Worm (Caenorhabditis elegans) whole organism, L3 larva: ENCODE results near the gene H05C05.4.

ENCODE experiments used
- ZK546.5 ChIP-seq: sonication (generic microtip); optimal IDR thresholded peaks from 2 replicates; lab custom pipeline; 2017; ENCODE audit warnings: missing biosample characterization, missing genetic modification characterization
- ama-1 ChIP-seq: fragments of 150-350 bp; optimal IDR thresholded peaks from 2 replicates; lab custom pipeline; 2018
- ceh-16 ChIP-seq: sonication (generic microtip); optimal IDR thresholded peaks from 2 replicates; lab custom pipeline; 2017; ENCODE audit warnings: missing biosample characterization, missing genetic modification characterization
- ceh-82 ChIP-seq: fragments of 150-350 bp; optimal IDR thresholded peaks from 2 replicates; lab custom pipeline; 2014; ENCODE audit warnings: missing biosample characterization, missing genetic modification characterization
- daf-12 ChIP-seq: fragments of 150-350 bp; optimal IDR thresholded peaks from 2 replicates; lab custom pipeline; 2014; ENCODE audit warnings: missing biosample characterization, missing genetic modification reagents, missing genetic modification characterization
- eor-1 ChIP-seq, 2 experiments: fragments of 150-350 bp; optimal IDR thresholded peaks; 2 replicates each; lab custom pipeline; 2014 to 2018; ENCODE audit warnings: missing biosample characterization in 2 of 2, missing genetic modification characterization in 2 of 2
- fkh-10 ChIP-seq: sonication (generic microtip); optimal IDR thresholded peaks from 2 replicates; lab custom pipeline; 2017; ENCODE audit warnings: missing biosample characterization, missing genetic modification reagents, missing genetic modification characterization
- fkh-2 ChIP-seq: fragments of 150-350 bp; optimal IDR thresholded peaks from 2 replicates; lab custom pipeline; 2014; ENCODE audit warnings: missing biosample characterization, missing genetic modification reagents, missing genetic modification characterization
- hmg-11 ChIP-seq: sonication (generic microtip); optimal IDR thresholded peaks from 2 replicates; lab custom pipeline; 2016; ENCODE audit warnings: missing genetic modification characterization, missing compliant biosample characterization
- jun-1 ChIP-seq: fragments of 150-350 bp; optimal IDR thresholded peaks from 2 replicates; lab custom pipeline; 2014; ENCODE audit warnings: missing biosample characterization, missing genetic modification reagents, missing genetic modification characterization
- lin-15B ChIP-seq: fragments of 150-350 bp; optimal IDR thresholded peaks from 2 replicates; lab custom pipeline; 2014; ENCODE audit warnings: missing biosample characterization, missing genetic modification characterization
- lin-39 ChIP-seq: fragments of 150-350 bp; optimal IDR thresholded peaks from 2 replicates; lab custom pipeline; 2018; ENCODE audit warnings: missing biosample characterization, missing genetic modification reagents, missing genetic modification characterization
- lsy-12 ChIP-seq: sonication (generic microtip); optimal IDR thresholded peaks from 2 replicates; lab custom pipeline; 2016; ENCODE audit warnings: mild to moderate bottlenecking, missing genetic modification characterization, missing compliant biosample characterization
- mdl-1 ChIP-seq: fragments of 150-350 bp; optimal IDR thresholded peaks from 2 replicates; lab custom pipeline; 2014; ENCODE audit warnings: missing biosample characterization, missing genetic modification characterization
- nfya-1 ChIP-seq: sonication (generic microtip); optimal IDR thresholded peaks from 2 replicates; lab custom pipeline; 2017; ENCODE audit warnings: missing genetic modification characterization, mild to moderate bottlenecking, missing compliant biosample characterization, antibody characterized with exemption, moderate library complexity; ENCODE audit not compliant: insufficient read depth
- nhr-11 ChIP-seq: fragments of 150-350 bp; optimal IDR thresholded peaks from 2 replicates; lab custom pipeline; 2014; ENCODE audit warnings: missing biosample characterization, missing genetic modification characterization
- nhr-12 ChIP-seq: fragments of 150-350 bp; optimal IDR thresholded peaks from 2 replicates; lab custom pipeline; 2014; ENCODE audit warnings: missing biosample characterization, missing genetic modification characterization
- nhr-23 ChIP-seq: fragments of 150-350 bp; optimal IDR thresholded peaks from 2 replicates; lab custom pipeline; 2014; ENCODE audit warnings: missing biosample characterization, missing genetic modification reagents, missing genetic modification characterization
- nhr-25 ChIP-seq: sonication (generic microtip); optimal IDR thresholded peaks from 2 replicates; lab custom pipeline; 2017; ENCODE audit warnings: missing biosample characterization, missing genetic modification characterization
- nhr-28 ChIP-seq: fragments of 150-350 bp; optimal IDR thresholded peaks from 2 replicates; lab custom pipeline; 2014; ENCODE audit warnings: missing biosample characterization, missing genetic modification characterization
- nhr-76 ChIP-seq: fragments of 150-350 bp; sonication (generic microtip); optimal IDR thresholded peaks from 5 replicates; lab custom pipeline; 2014; ENCODE audit warnings: missing biosample characterization, missing genetic modification characterization
- skn-1 ChIP-seq: fragments of 150-350 bp; optimal IDR thresholded peaks from 2 replicates; lab custom pipeline; 2014; ENCODE audit warnings: missing biosample characterization, missing genetic modification characterization
- zag-1 ChIP-seq: fragments of 150-350 bp; optimal IDR thresholded peaks from 2 replicates; lab custom pipeline; 2014; ENCODE audit warnings: missing biosample characterization, missing genetic modification characterization
- ztf-4 ChIP-seq: fragments of 150-350 bp; optimal IDR thresholded peaks from 2 replicates; lab custom pipeline; 2014; ENCODE audit warnings: missing biosample characterization, missing genetic modification characterization

The H05C05.4 gene

DNA sequence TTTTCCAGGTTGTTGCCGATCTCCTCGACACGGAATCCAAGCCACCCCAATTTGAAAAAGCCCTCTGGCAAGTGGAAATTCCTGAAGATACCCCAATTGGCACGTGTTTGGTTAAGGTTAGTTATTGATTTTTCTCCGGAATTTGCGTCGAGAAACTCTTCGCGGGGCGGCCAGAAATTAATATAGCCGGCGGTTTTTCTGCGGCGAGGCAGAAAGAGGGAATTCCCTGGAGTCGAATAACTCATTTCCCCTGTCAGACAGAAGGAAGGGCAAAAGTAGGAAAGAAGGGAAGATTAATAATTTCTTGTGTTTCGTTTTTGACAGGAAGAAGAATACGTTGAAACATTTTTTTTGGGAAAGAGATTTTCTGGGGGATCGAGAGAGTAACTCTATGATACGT lies 27.3 kb downstream of the H05C05.4 start:
- TF ChIP-seq daf-12 (tag; lab: Kevin White, UChicago) = no peak
- TF ChIP-seq ZK546.5 (tag; lab: Kevin White, UChicago) = no peak
- no peak for TF ChIP-seq lin-15B (tag; lab: Kevin White, UChicago)
- no peak for TF ChIP-seq fkh-2 (tag; lab: Kevin White, UChicago)
- TF ChIP-seq eor-1 (tag; optimal IDR thresholded peaks at IDR 0.05; lab: Kevin White, UChicago) = no peak
- TF ChIP-seq, all 47 proteins: peak for 0

DNA sequence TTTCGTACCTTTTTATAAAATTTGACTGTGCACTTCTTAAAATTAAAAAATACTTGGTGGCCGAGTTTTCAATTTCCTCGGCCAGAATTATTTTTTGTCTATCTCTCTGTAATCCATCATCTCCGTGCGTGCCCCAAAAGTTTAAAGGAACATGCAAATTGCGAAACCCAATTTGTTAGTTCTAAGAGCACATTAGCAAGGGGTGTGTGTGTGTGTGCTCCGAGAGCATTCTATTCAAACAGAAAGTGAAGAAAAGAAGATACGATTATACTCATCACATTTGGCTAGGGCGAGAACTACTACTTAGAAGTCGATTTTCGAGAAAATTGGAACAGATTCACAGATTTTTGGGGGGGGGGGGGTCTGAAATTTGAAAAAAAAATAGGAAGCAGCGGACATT lies 32.0 kb downstream of the H05C05.4 start:
- TF ChIP-seq nfya-1 (tag; lab: Kevin White, UChicago) (peak; percentile 29), fkh-10 (GFP tag; lab: Kevin White, UChicago) (peak; percentile 72), eor-1 (tag; optimal IDR thresholded peaks at IDR 0.05; lab: Kevin White, UChicago) (no peak)

DNA sequence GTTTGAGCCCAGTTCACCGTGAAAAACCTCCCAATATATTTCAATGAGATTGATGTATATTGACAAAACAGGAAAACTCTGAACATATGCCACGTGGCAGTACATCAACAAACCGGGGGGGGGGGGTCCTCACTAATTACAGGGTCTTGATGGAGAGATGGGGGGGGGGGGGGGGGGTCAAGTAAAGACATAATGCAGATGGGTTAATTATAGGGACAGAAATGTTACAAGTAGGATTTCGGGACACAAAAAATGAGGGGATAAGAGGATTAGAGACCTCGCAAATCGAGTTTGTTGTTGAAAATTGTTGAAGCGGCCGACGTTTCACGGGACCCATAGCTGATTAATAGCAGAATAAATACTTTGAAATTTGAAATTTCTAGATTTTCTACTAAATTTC lies 33.1 kb downstream of the H05C05.4 start:
- TF ChIP-seq lsy-12 (tag; lab: Kevin White, UChicago) (no peak), nfya-1 (tag; lab: Kevin White, UChicago) (no peak)

DNA sequence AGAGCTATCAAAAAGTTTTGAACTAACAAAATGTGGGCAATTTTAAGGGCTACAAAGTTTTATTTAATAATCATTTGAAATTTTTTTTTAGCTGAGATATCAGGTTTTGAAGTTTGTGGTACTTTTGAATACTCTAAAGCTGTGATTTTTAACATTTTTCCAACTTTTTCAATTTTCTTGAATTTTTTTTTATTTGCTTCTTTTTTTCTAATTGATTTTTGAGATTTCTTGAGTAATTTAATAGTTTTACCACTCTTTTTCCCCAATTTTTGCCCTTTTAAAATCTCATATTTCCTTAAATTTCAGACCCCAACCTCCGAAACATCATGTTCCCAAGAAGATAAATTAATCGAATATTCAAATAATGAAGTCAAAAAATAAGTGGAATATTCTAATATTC lies 35.4 kb downstream of the H05C05.4 start, which contains the start of gene cdh-1:
Gene cdh-1 (plus strand): TSS at position 301 of the 400 bp plus-strand sequence.
- TF ChIP-seq daf-12 (tag; lab: Kevin White, UChicago) = no peak
- no peak for TF ChIP-seq zag-1
- TF ChIP-seq, all 47 proteins: peak for 0

DNA sequence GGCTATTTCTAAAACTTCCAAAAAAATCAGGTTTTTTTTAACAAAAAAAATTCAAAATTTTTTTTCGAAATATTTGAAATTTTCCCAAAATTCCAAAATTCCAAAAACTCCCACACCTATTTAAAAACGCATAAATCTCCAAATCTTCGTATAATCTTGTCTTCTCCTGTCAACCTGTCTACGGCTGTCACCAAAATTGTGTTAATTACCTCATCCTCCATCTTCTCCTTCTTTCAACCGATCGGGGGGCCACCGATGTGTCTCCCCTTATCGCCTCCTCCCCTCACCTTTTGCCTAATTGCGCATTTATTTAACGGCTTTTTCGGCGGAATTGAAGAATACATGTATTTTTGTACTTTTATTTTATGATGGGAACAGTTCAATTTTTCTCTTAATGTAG lies 37.1 kb downstream of the H05C05.4 start:
- TF ChIP-seq ZK546.5 (tag; lab: Kevin White, UChicago) = no peak
- peak; percentile 19 for TF ChIP-seq nhr-25 (tag; lab: Kevin White, UChicago)

DNA sequence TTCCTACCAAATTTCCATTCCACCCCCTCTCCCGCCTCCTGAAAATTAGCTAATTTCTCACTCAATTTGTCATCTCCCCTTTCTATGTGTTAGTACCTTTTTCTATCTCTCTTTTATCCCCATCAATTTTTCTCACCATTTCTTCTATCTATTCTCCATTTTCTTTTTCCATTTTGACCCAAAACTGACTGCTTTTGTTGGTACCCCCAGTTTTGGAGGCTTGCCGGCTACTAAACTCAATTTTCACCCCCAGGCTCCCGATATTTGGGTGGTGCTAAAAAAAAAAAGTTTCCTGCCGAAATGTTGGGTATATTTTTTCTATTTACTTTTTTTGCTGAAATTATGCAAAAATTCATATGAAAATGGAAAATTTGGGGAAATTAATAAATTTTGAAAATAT lies 38.2 kb downstream of the H05C05.4 start:
- TF ChIP-seq ama-1 (lab: Kevin White, UChicago) = no peak
- TF ChIP-seq hmg-11 (tag; lab: Kevin White, UChicago) = peak; percentile 3

DNA sequence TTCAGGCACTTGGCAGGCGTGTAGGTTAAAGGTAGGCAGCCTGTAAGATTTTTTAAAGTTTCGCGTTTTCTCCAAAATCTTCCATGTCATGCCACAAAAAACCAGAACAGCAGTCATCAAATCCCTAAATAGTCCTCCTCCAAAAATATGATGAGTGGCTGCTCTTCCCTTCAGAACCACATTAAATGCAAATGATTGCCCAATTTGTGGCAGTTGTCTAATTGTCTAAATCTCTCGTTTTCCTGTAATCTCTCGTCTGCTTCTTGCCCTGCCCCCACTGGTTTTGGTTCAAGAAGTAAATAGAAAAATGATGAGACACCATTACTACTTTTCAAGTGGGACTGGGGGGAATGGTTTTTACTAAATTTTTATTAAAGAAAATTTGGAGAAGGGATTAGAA lies 41.8 kb downstream of the H05C05.4 start:
- TF ChIP-seq ztf-4 (tag; lab: Kevin White, UChicago) = no peak
- no peak for TF ChIP-seq nhr-11
- no peak for TF ChIP-seq nhr-12 (tag; lab: Kevin White, UChicago)
- TF ChIP-seq nhr-23 (tag; lab: Kevin White, UChicago) = no peak
- no peak for TF ChIP-seq lin-39 (tag; lab: Kevin White, UChicago)
- no peak for TF ChIP-seq eor-1 (tag; optimal IDR thresholded peaks at IDR 0.05; lab: Kevin White, UChicago)
- no peak for TF ChIP-seq daf-12 (tag; lab: Kevin White, UChicago)
- TF ChIP-seq nhr-76 (tag; lab: Kevin White, UChicago) = no peak
- TF ChIP-seq nhr-28 (tag; lab: Kevin White, UChicago) = no peak
- TF ChIP-seq nhr-25 (tag; lab: Kevin White, UChicago) = no peak
- TF ChIP-seq ceh-16 (tag; lab: Kevin White, UChicago) = no peak
- no peak for TF ChIP-seq skn-1 (tag; lab: Kevin White, UChicago)
- TF ChIP-seq jun-1 (tag; lab: Kevin White, UChicago) = no peak
- TF ChIP-seq mdl-1 (tag; lab: Kevin White, UChicago) = no peak
- TF ChIP-seq lin-15B (tag; lab: Kevin White, UChicago) = no peak
- TF ChIP-seq ceh-82 = no peak

DNA sequence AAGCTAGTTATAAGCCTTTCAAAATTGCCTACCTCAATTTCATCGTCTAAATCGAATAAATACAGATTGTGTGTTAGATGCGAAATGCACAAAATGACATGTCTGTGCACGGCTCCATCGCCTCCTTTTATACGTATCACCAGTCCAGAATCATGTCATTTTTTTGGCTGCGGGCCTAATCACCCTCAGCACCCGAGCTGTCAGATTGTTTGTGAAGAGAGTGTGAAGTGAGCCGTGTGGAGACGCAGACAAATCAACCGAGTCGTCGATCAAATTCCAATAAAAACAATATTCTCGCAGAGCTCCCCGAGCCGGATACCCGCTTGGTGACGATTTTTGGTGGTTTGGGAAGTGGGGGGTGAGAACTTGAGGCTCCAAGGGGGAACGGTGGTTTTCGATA lies 44.9 kb downstream of the H05C05.4 start, which contains the start of gene idpa-1:
Gene idpa-1 (minus strand): TSS at position 101 of the 400 bp plus-strand sequence.
- TF ChIP-seq nhr-25 (tag; lab: Kevin White, UChicago) = no peak
- no peak for TF ChIP-seq nhr-23 (tag; lab: Kevin White, UChicago)
- TF ChIP-seq lin-15B (tag; lab: Kevin White, UChicago) = no peak
- TF ChIP-seq ceh-16 (tag; lab: Kevin White, UChicago) = no peak

DNA sequence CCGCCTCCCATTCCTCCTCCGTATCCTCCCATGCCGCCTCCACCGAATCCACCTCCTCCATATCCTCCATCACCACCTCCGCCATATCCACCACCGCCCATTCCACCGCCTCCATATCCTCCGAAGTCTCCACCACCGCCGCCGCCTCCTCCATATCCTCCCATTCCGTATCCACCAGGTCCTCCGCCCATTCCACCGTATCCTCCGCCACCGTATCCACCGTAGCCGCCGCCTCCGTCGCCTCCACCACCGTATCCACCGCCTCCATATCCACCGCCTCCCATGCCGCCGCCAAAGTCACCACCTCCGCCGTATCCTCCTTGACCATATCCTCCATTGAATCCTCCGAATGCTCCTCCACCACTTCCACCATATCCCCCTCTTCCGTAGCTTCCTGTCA lies 46.3 kb downstream of the H05C05.4 start:
- TF ChIP-seq nhr-28 (tag; lab: Kevin White, UChicago) = no peak
